Fruit fly (Drosophila melanogaster) whole organism, embryonic: ENCODE data around the gene Sec61alpha.

Experiments used
- Adf1 ChIP-seq: fragments of 200-800 bp; sonication (Bioruptor generic); IDR thresholded peaks from 2 replicates; pipeline ENCODE4 v1.3.6; 2022; ENCODE audit warnings: missing biosample characterization, missing genetic modification characterization
- Awh ChIP-seq: fragments of 200-800 bp; sonication (Bioruptor generic); IDR thresholded peaks from 2 replicates; pipeline ENCODE4, ENCODE4 v1.3.6; 2022; ENCODE audit warnings: missing biosample characterization, missing genetic modification characterization
- CG1024 ChIP-seq: fragments of 200-800 bp; sonication (Bioruptor generic); IDR thresholded peaks from 2 replicates; pipeline ENCODE4 v1.3.6; 2022; ENCODE audit warnings: missing biosample characterization, missing genetic modification characterization
- CG10431 ChIP-seq: fragments of 200-800 bp; sonication (Bioruptor generic); optimal IDR thresholded peaks from 3 replicates; lab custom pipeline; 2018; ENCODE audit warnings: missing biosample characterization, mild to moderate bottlenecking, missing genetic modification characterization
- CG11398 ChIP-seq: fragments of 200-800 bp; sonication (Bioruptor generic); optimal IDR thresholded peaks from 2 replicates; lab custom pipeline; 2016; ENCODE audit warnings: missing biosample characterization, missing genetic modification characterization
- CG12071 ChIP-seq: fragments of 200-800 bp; sonication (Bioruptor generic); optimal IDR thresholded peaks from 3 replicates; lab custom pipeline; 2018; ENCODE audit warnings: missing biosample characterization, mild to moderate bottlenecking, missing genetic modification characterization
- CG12219 ChIP-seq: fragments of 200-800 bp; sonication (Bioruptor generic); optimal IDR thresholded peaks from 3 replicates; lab custom pipeline; 2018; ENCODE audit warnings: missing biosample characterization, mild to moderate bottlenecking, missing genetic modification characterization
- CG14667 ChIP-seq: fragments of 200-800 bp; sonication (Bioruptor generic); IDR thresholded peaks from 2 replicates; pipeline ENCODE4 v1.3.6; 2022; ENCODE audit warnings: missing biosample characterization, missing genetic modification characterization
- CG14710 ChIP-seq: fragments of 200-800 bp; sonication (Bioruptor generic); optimal IDR thresholded peaks from 3 replicates; lab custom pipeline; 2019; ENCODE audit warnings: missing biosample characterization, mild to moderate bottlenecking, missing genetic modification characterization, moderate library complexity
- CG15269 ChIP-seq: fragments of 200-800 bp; sonication (Bioruptor generic); optimal IDR thresholded peaks from 2 replicates; lab custom pipeline; 2018; ENCODE audit warnings: missing biosample characterization, mild to moderate bottlenecking, missing genetic modification characterization, moderate library complexity
- CG18262 ChIP-seq: fragments of 200-800 bp; optimal IDR thresholded peaks from 3 replicates; lab custom pipeline; 2019; ENCODE audit warnings: missing biosample characterization, mild to moderate bottlenecking, missing genetic modification characterization, moderate library complexity
- CG18476 ChIP-seq: fragments of 200-800 bp; sonication (Bioruptor generic); optimal IDR thresholded peaks from 2 replicates; lab custom pipeline; 2016; ENCODE audit warnings: missing biosample characterization, mild to moderate bottlenecking, missing genetic modification characterization
- CG2116 ChIP-seq: fragments of 200-800 bp; sonication (Bioruptor generic); optimal IDR thresholded peaks from 3 replicates; lab custom pipeline; 2018; ENCODE audit warnings: missing biosample characterization, mild to moderate bottlenecking, missing genetic modification characterization
- CG30431 ChIP-seq: fragments of 200-800 bp; sonication (Bioruptor generic); optimal IDR thresholded peaks from 2 replicates; lab custom pipeline; 2017; ENCODE audit warnings: missing biosample characterization, missing genetic modification characterization
- CG31365 ChIP-seq: fragments of 200-800 bp; sonication (Bioruptor generic); optimal IDR thresholded peaks from 2 replicates; lab custom pipeline; 2018; ENCODE audit warnings: missing biosample characterization, mild to moderate bottlenecking, missing genetic modification characterization
- CG6791 ChIP-seq: fragments of 200-800 bp; sonication (Bioruptor generic); IDR thresholded peaks from 3 replicates; pipeline ENCODE4 v1.3.6; 2022; ENCODE audit warnings: missing biosample characterization, missing genetic modification characterization; ENCODE audit not compliant: partially characterized antibody
- CG8290 ChIP-seq, 3 experiments: fragments of 200-800 bp; sonication (Bioruptor generic); optimal IDR thresholded peaks; 2 replicates each; lab custom pipeline; 2016 to 2019; ENCODE audit warnings: missing biosample characterization in 3 of 3, missing genetic modification characterization in 3 of 3, mild to moderate bottlenecking in 2 of 3, moderate library complexity in 1 of 3
- CG8924 ChIP-seq: fragments of 200-800 bp; optimal IDR thresholded peaks from 3 replicates; lab custom pipeline; 2019; ENCODE audit warnings: missing biosample characterization, mild to moderate bottlenecking, missing genetic modification characterization, moderate library complexity
- CG8944 ChIP-seq: fragments of 200-800 bp; sonication (Bioruptor generic); optimal IDR thresholded peaks from 3 replicates; lab custom pipeline; 2016; ENCODE audit warnings: missing biosample characterization, missing genetic modification characterization
- Chrac-16 ChIP-seq: fragments of 200-800 bp; sonication (Bioruptor generic); optimal IDR thresholded peaks from 3 replicates; lab custom pipeline; 2016; ENCODE audit warnings: missing biosample characterization, missing genetic modification characterization
- D ChIP-seq, 2 experiments: fragments of 200-800 bp in 1 of 2; fragments of >200 bp in 1 of 2; sonication (Bioruptor generic) in 1 of 2; optimal IDR thresholded peaks; 2 replicates in 1 of 2; 3 replicates in 1 of 2; lab custom pipeline; 2017; ENCODE audit warnings: mild to moderate bottlenecking in 1 of 2, missing biosample characterization in 1 of 2, missing genetic modification characterization in 1 of 2, missing genetic modification reagents in 1 of 2
- D19B ChIP-seq: fragments of 200-800 bp; sonication (Bioruptor generic); optimal IDR thresholded peaks from 2 replicates; lab custom pipeline; 2017; ENCODE audit warnings: missing biosample characterization, mild to moderate bottlenecking, missing genetic modification characterization
- E2f2 ChIP-seq: fragments of 200-800 bp; sonication (Bioruptor generic); IDR thresholded peaks from 2 replicates; pipeline ENCODE4 v1.3.6; 2022; ENCODE audit warnings: missing biosample characterization, missing genetic modification characterization
- Fer1 ChIP-seq: fragments of 200-800 bp; sonication (Bioruptor generic); optimal IDR thresholded peaks from 2 replicates; lab custom pipeline; 2017; ENCODE audit warnings: missing biosample characterization, mild to moderate bottlenecking, missing genetic modification characterization
- Mad ChIP-seq: fragments of 200-800 bp; sonication (Bioruptor generic); optimal IDR thresholded peaks from 2 replicates; lab custom pipeline; 2016; ENCODE audit warnings: missing biosample characterization, missing genetic modification characterization
- Myb ChIP-seq: fragments of 200-800 bp; sonication (Bioruptor generic); optimal IDR thresholded peaks from 2 replicates; lab custom pipeline; 2016; ENCODE audit warnings: missing biosample characterization, missing genetic modification characterization
- NC2β ChIP-seq: fragments of 200-800 bp; sonication (Bioruptor generic); optimal IDR thresholded peaks from 2 replicates; lab custom pipeline; 2016; ENCODE audit warnings: missing biosample characterization, missing genetic modification characterization
- PHDP ChIP-seq: fragments of 200-800 bp; sonication (Bioruptor generic); optimal IDR thresholded peaks from 3 replicates; lab custom pipeline; 2018; ENCODE audit warnings: missing biosample characterization, mild to moderate bottlenecking, missing genetic modification characterization, moderate library complexity
- Tbp ChIP-seq: fragments of >200 bp; optimal IDR thresholded peaks from 2 replicates; lab custom pipeline; 2018; ENCODE audit warnings: missing biosample characterization, missing genetic modification characterization
- Trl ChIP-seq, 3 experiments: fragments of >200 bp in 2 of 3; fragments of 200-800 bp in 1 of 3; sonication (Bioruptor generic) in 1 of 3; optimal IDR thresholded peaks; 2 replicates in 1 of 3; 3 replicates in 2 of 3; lab custom pipeline; 2016 to 2017; ENCODE audit warnings: missing biosample characterization in 1 of 3, missing genetic modification characterization in 1 of 3
- cg ChIP-seq: fragments of 200-800 bp; sonication (Bioruptor generic); optimal IDR thresholded peaks from 3 replicates; lab custom pipeline; 2019; ENCODE audit warnings: missing biosample characterization, mild to moderate bottlenecking, missing genetic modification characterization, moderate library complexity
- chif ChIP-seq, 2 experiments: fragments of 200-800 bp; sonication (Bioruptor generic); optimal IDR thresholded peaks; 3 replicates each; lab custom pipeline; 2016; ENCODE audit warnings: missing biosample characterization in 2 of 2, missing genetic modification characterization in 2 of 2
- chm ChIP-seq: fragments of 200-800 bp; sonication (Bioruptor generic); IDR thresholded peaks from 2 replicates; pipeline ENCODE4 v1.3.6; 2022; ENCODE audit warnings: missing biosample characterization, missing genetic modification characterization
- dimm ChIP-seq: fragments of 200-800 bp; sonication (Bioruptor generic); IDR thresholded peaks from 2 replicates; pipeline ENCODE4 v1.3.6; 2022; ENCODE audit warnings: missing biosample characterization, missing genetic modification characterization
- ems ChIP-seq: fragments of 200-800 bp; sonication (Bioruptor generic); optimal IDR thresholded peaks from 3 replicates; lab custom pipeline; 2016; ENCODE audit warnings: missing biosample characterization, missing genetic modification characterization
- fd64A ChIP-seq: fragments of 200-800 bp; sonication (Bioruptor generic); optimal IDR thresholded peaks from 3 replicates; lab custom pipeline; 2018; ENCODE audit warnings: missing biosample characterization, mild to moderate bottlenecking, missing genetic modification characterization
- gcm ChIP-seq: fragments of 200-800 bp; sonication (Bioruptor generic); optimal IDR thresholded peaks from 2 replicates; lab custom pipeline; 2019; ENCODE audit warnings: missing biosample characterization, mild to moderate bottlenecking, missing genetic modification characterization, moderate library complexity
- gsb-n ChIP-seq: fragments of 200-800 bp; sonication (Bioruptor generic); optimal IDR thresholded peaks from 3 replicates; lab custom pipeline; 2018; ENCODE audit warnings: missing biosample characterization, mild to moderate bottlenecking, missing genetic modification characterization
- hb ChIP-seq: fragments of 200-800 bp; sonication (Bioruptor generic); IDR thresholded peaks from 3 replicates; pipeline ENCODE4 v1.3.6; 2022; ENCODE audit warnings: missing biosample characterization, missing genetic modification characterization; ENCODE audit not compliant: partially characterized antibody
- hkb ChIP-seq, 2 experiments: fragments of 200-800 bp in 1 of 2; fragments of >200 bp in 1 of 2; sonication (Bioruptor generic) in 1 of 2; IDR thresholded peaks in 1 of 2; optimal IDR thresholded peaks in 1 of 2; 2 replicates each; pipeline versions ENCODE4 v1.3.6 to Lab custom; 2017 to 2022; ENCODE audit warnings: missing biosample characterization in 1 of 2, missing genetic modification characterization in 1 of 2
- p53 ChIP-seq: fragments of 200-800 bp; sonication (Bioruptor generic); optimal IDR thresholded peaks from 2 replicates; lab custom pipeline; 2016; ENCODE audit warnings: missing biosample characterization, missing genetic modification characterization
- run ChIP-seq: fragments of 200-800 bp; sonication (Bioruptor generic); optimal IDR thresholded peaks from 3 replicates; lab custom pipeline; 2018; ENCODE audit warnings: missing biosample characterization, mild to moderate bottlenecking, missing genetic modification characterization
- sd ChIP-seq: fragments of 200-800 bp; sonication (Bioruptor generic); optimal IDR thresholded peaks from 3 replicates; lab custom pipeline; 2018; ENCODE audit warnings: missing biosample characterization, mild to moderate bottlenecking, missing genetic modification characterization, moderate library complexity
- sr ChIP-seq: fragments of 200-800 bp; sonication (Bioruptor generic); IDR thresholded peaks from 3 replicates; pipeline ENCODE4 v1.3.6; 2022; ENCODE audit warnings: missing biosample characterization, missing genetic modification characterization
- twi ChIP-seq: fragments of 200-800 bp; optimal IDR thresholded peaks from 2 replicates; lab custom pipeline; 2019; ENCODE audit warnings: missing biosample characterization, mild to moderate bottlenecking, missing genetic modification characterization, moderate library complexity
- unpg ChIP-seq: fragments of 200-800 bp; sonication (Bioruptor generic); optimal IDR thresholded peaks from 3 replicates; lab custom pipeline; 2018; ENCODE audit warnings: missing biosample characterization, mild to moderate bottlenecking, missing genetic modification characterization, moderate library complexity
- zen ChIP-seq: fragments of 200-800 bp; sonication (Bioruptor generic); optimal IDR thresholded peaks from 3 replicates; lab custom pipeline; 2018; ENCODE audit warnings: missing biosample characterization, mild to moderate bottlenecking, missing genetic modification characterization, moderate library complexity

Sec61alpha gene

dm6 chr2L:6481310-6481738 is 949 bp upstream of the Sec61alpha start (continued):
- TF ChIP-seq CG14667 (GFP tag; lab: Robert Waterston, UW) (no peak), CG30431 (GFP tag; lab: Kevin White, UChicago) (no peak), p53 (GFP tag; lab: Kevin White, UChicago) (peak; percentile 59), CG8944 (GFP tag; lab: Kevin White, UChicago) (no peak), CG11398 (no peak), hb (no peak), gcm (GFP tag; lab: Kevin White, UChicago) (no peak), Mad (no peak), Trl (optimal IDR thresholded peaks at IDR 0.05; lab: Kevin White, UChicago) (peak in 1 of 2 experiments; percentile 39), Trl (GFP tag; optimal IDR thresholded peaks at IDR 0.05; lab: Kevin White, UChicago) (no peak), run (no peak), ems (GFP tag; lab: Kevin White, UChicago) (no peak), Fer1 (GFP tag; lab: Kevin White, UChicago) (peak; percentile 40), D (optimal IDR thresholded peaks at IDR 0.05; lab: Kevin White, UChicago) (peak; percentile 26), D (GFP tag; optimal IDR thresholded peaks at IDR 0.05; lab: Kevin White, UChicago) (no peak), fd64A (GFP tag; lab: Kevin White, UChicago) (peak; percentile 46), chm (GFP tag; lab: Robert Waterston, UW) (peak; percentile 11; the same call in 1 of the 2 replicates), CG6791 (peak; percentile 50; the same call in 2 of the 3 replicates), dimm (GFP tag; lab: Robert Waterston, UW) (no peak), Tbp (GFP tag; lab: Kevin White, UChicago) (no peak), E2f2 (GFP tag; lab: Robert Waterston, UW) (peak; percentile 92), CG8290 (GFP tag; optimal IDR thresholded peaks at IDR 0.05; lab: Kevin White, UChicago) (no peak), CG8290 (tag; optimal IDR thresholded peaks at IDR 0.05; lab: Kevin White, UChicago) (peak in 1 of 2 experiments; percentile 30), CG2116 (GFP tag; lab: Kevin White, UChicago) (peak; percentile 69), D19B (GFP tag; lab: Kevin White, UChicago) (no peak)

- TF ChIP-seq Myb (GFP tag; lab: Kevin White, UChicago) (no peak), unpg (peak; percentile 18), cg (peak; percentile 90), hkb (optimal IDR thresholded peaks at IDR 0.05; lab: Kevin White, UChicago) (no peak), hkb (GFP tag; IDR thresholded peaks at IDR 0.05; lab: Robert Waterston, UW) (peak; percentile 47), sd (peak; percentile 20), Awh (GFP tag; lab: Robert Waterston, UW) (no peak), CG18476 (GFP tag; lab: Kevin White, UChicago) (peak; percentile 4), twi (tag; lab: Kevin White, UChicago) (peak; percentile 2), CG12071 (GFP tag; lab: Kevin White, UChicago) (peak; percentile 80), chif (GFP tag; optimal IDR thresholded peaks at IDR 0.05; lab: Kevin White, UChicago) (no peak), CG14710 (tag; lab: Kevin White, UChicago) (peak; percentile 14), CG31365 (tag; lab: Kevin White, UChicago) (peak; percentile 62), PHDP (peak; percentile 55), CG12219 (GFP tag; lab: Kevin White, UChicago) (no peak), CG1024 (GFP tag; lab: Robert Waterston, UW) (no peak), CG6791 (no peak), sr (GFP tag; lab: Robert Waterston, UW) (peak; percentile 14; the same call in 2 of the 3 replicates), Adf1 (GFP tag; lab: Robert Waterston, UW) (peak; percentile 69), CG18262 (tag; lab: Kevin White, UChicago) (peak; percentile 11), gsb-n (no peak), zen (tag; lab: Kevin White, UChicago) (no peak), CG15269 (tag; lab: Kevin White, UChicago) (peak; percentile 32), CG10431 (peak; percentile 65), CG8924 (tag; lab: Kevin White, UChicago) (peak; percentile 97), NC2β (GFP tag; lab: Kevin White, UChicago) (peak; percentile 20), Chrac-16 (GFP tag; lab: Kevin White, UChicago) (peak; percentile 2)
Measured at dm6 chr2L:6479226-6479906, 1.0 kb downstream of the Sec61alpha start.
